Fruit fly (Drosophila melanogaster) whole organism, embryonic: ENCODE data around the gene drn.
A peak's percentile ranks its signal among the peaks of the same experiment; 100 is the strongest.

Experiments
- Aef1 ChIP-seq: fragments of 200-800 bp; sonication (Bioruptor generic); IDR thresholded peaks from 3 replicates; pipeline ENCODE4 v1.3.6; 2022; ENCODE audit warnings: missing biosample characterization, missing genetic modification characterization
- Bdp1 ChIP-seq: fragments of 200-800 bp; sonication (Bioruptor generic); optimal IDR thresholded peaks from 3 replicates; lab custom pipeline; 2016; ENCODE audit warnings: missing biosample characterization, missing genetic modification characterization
- CG10366 ChIP-seq: fragments of 200-800 bp; sonication (Bioruptor generic); IDR thresholded peaks from 2 replicates; pipeline ENCODE4 v1.3.6; 2022; ENCODE audit warnings: missing biosample characterization, missing genetic modification characterization
- CG10654 ChIP-seq: fragments of 200-800 bp; sonication (Bioruptor generic); optimal IDR thresholded peaks from 2 replicates; lab custom pipeline; 2016; ENCODE audit warnings: missing biosample characterization, missing genetic modification characterization
- CG10979 ChIP-seq: fragments of 200-800 bp; sonication (Bioruptor generic); optimal IDR thresholded peaks from 2 replicates; lab custom pipeline; 2018; ENCODE audit warnings: missing biosample characterization, mild to moderate bottlenecking, missing genetic modification characterization, moderate library complexity
- CG12219 ChIP-seq: fragments of 200-800 bp; sonication (Bioruptor generic); optimal IDR thresholded peaks from 3 replicates; lab custom pipeline; 2018; ENCODE audit warnings: missing biosample characterization, mild to moderate bottlenecking, missing genetic modification characterization
- CG12769 ChIP-seq: fragments of 200-800 bp; sonication (Bioruptor generic); optimal IDR thresholded peaks from 2 replicates; lab custom pipeline; 2019; ENCODE audit warnings: missing biosample characterization, mild to moderate bottlenecking, missing genetic modification characterization, moderate library complexity
- CG13424 ChIP-seq: fragments of 200-800 bp; sonication (Bioruptor generic); optimal IDR thresholded peaks from 2 replicates; lab custom pipeline; 2019; ENCODE audit warnings: missing biosample characterization, mild to moderate bottlenecking, missing genetic modification characterization, moderate library complexity
- CG13775 ChIP-seq: fragments of 200-800 bp; sonication (Bioruptor generic); optimal IDR thresholded peaks from 3 replicates; lab custom pipeline; 2017; ENCODE audit warnings: missing biosample characterization, mild to moderate bottlenecking, missing genetic modification characterization
- CG14014 ChIP-seq: fragments of 200-800 bp; sonication (Bioruptor generic); IDR thresholded peaks from 2 replicates; pipeline ENCODE4 v1.3.6; 2022; ENCODE audit warnings: missing biosample characterization, missing genetic modification characterization
- CG2120 ChIP-seq: fragments of 200-800 bp; sonication (Bioruptor generic); optimal IDR thresholded peaks from 3 replicates; lab custom pipeline; 2016; ENCODE audit warnings: missing biosample characterization, missing genetic modification characterization
- CG2712 ChIP-seq: fragments of 200-800 bp; optimal IDR thresholded peaks from 3 replicates; lab custom pipeline; 2019; ENCODE audit warnings: missing biosample characterization, mild to moderate bottlenecking, missing genetic modification characterization, moderate library complexity
- CG31388 ChIP-seq: fragments of 200-800 bp; sonication (Bioruptor generic); optimal IDR thresholded peaks from 2 replicates; lab custom pipeline; 2016; ENCODE audit warnings: missing biosample characterization, missing genetic modification characterization
- CG32767 ChIP-seq: fragments of 200-800 bp; sonication (Bioruptor generic); IDR thresholded peaks from 2 replicates; pipeline ENCODE4 v1.3.6; 2022; ENCODE audit warnings: missing biosample characterization, missing genetic modification characterization
- CG33213 ChIP-seq: fragments of 200-800 bp; sonication (Bioruptor generic); optimal IDR thresholded peaks from 3 replicates; lab custom pipeline; 2016; ENCODE audit warnings: missing biosample characterization, missing genetic modification characterization
- CG3407 ChIP-seq: fragments of 200-800 bp; sonication (Bioruptor generic); optimal IDR thresholded peaks from 2 replicates; lab custom pipeline; 2018; ENCODE audit warnings: missing biosample characterization, mild to moderate bottlenecking, missing genetic modification characterization
- CG6654 ChIP-seq: fragments of 200-800 bp; sonication (Bioruptor generic); optimal IDR thresholded peaks from 2 replicates; lab custom pipeline; 2017; ENCODE audit warnings: missing biosample characterization, mild to moderate bottlenecking, missing genetic modification characterization
- CG7839 ChIP-seq: fragments of 200-800 bp; sonication (Bioruptor generic); optimal IDR thresholded peaks from 3 replicates; lab custom pipeline; 2018; ENCODE audit warnings: missing biosample characterization, mild to moderate bottlenecking, missing genetic modification characterization, moderate library complexity
- CG8290 ChIP-seq, 3 experiments: fragments of 200-800 bp; sonication (Bioruptor generic); optimal IDR thresholded peaks; 2 replicates each; lab custom pipeline; 2016 to 2019; ENCODE audit warnings: missing biosample characterization in 3 of 3, missing genetic modification characterization in 3 of 3, mild to moderate bottlenecking in 2 of 3, moderate library complexity in 1 of 3
- CG8478 ChIP-seq: fragments of >200 bp; optimal IDR thresholded peaks from 2 replicates; lab custom pipeline; 2018
- CG9727 ChIP-seq: fragments of 200-800 bp; sonication (Bioruptor generic); optimal IDR thresholded peaks from 3 replicates; lab custom pipeline; 2017; ENCODE audit warnings: missing biosample characterization, mild to moderate bottlenecking, missing genetic modification characterization
- D19B ChIP-seq: fragments of 200-800 bp; sonication (Bioruptor generic); optimal IDR thresholded peaks from 2 replicates; lab custom pipeline; 2017; ENCODE audit warnings: missing biosample characterization, mild to moderate bottlenecking, missing genetic modification characterization
- Dad ChIP-seq: fragments of 200-800 bp; sonication (Bioruptor generic); optimal IDR thresholded peaks from 3 replicates; lab custom pipeline; 2016; ENCODE audit warnings: missing biosample characterization, missing genetic modification characterization
- Deaf1 ChIP-seq: fragments of 200-800 bp; optimal IDR thresholded peaks from 3 replicates; lab custom pipeline; 2019; ENCODE audit warnings: missing biosample characterization, mild to moderate bottlenecking, missing genetic modification characterization, moderate library complexity
- Dip3 ChIP-seq: fragments of 200-800 bp; sonication (Bioruptor generic); optimal IDR thresholded peaks from 3 replicates; lab custom pipeline; 2016; ENCODE audit warnings: missing biosample characterization, missing genetic modification characterization
- Doc2 ChIP-seq: fragments of 200-800 bp; sonication (Bioruptor generic); IDR thresholded peaks from 2 replicates; pipeline ENCODE4 v1.3.6; 2022; ENCODE audit warnings: missing biosample characterization, missing genetic modification characterization
- Fer3 ChIP-seq: fragments of 200-800 bp; sonication (Bioruptor generic); optimal IDR thresholded peaks from 2 replicates; lab custom pipeline; 2018; ENCODE audit warnings: missing biosample characterization, mild to moderate bottlenecking, missing genetic modification characterization, moderate library complexity
- HLH3B ChIP-seq: fragments of 200-800 bp; sonication (Bioruptor generic); IDR thresholded peaks from 2 replicates; pipeline ENCODE4 v1.3.6; 2022; ENCODE audit warnings: missing biosample characterization, missing genetic modification characterization
- Scr ChIP-seq: fragments of 200-800 bp; sonication (Bioruptor generic); IDR thresholded peaks from 2 replicates; pipeline ENCODE4 v1.3.6; 2022; ENCODE audit warnings: missing biosample characterization, missing genetic modification characterization; ENCODE audit not compliant: partially characterized antibody
- Sry-δ ChIP-seq: fragments of 200-800 bp; sonication (Bioruptor generic); optimal IDR thresholded peaks from 2 replicates; lab custom pipeline; 2016; ENCODE audit warnings: missing biosample characterization, missing genetic modification characterization
- ara ChIP-seq: fragments of 200-800 bp; sonication (Bioruptor generic); IDR thresholded peaks from 2 replicates; pipeline ENCODE4 v1.3.6; 2022; ENCODE audit warnings: missing biosample characterization, missing genetic modification characterization
- bbx ChIP-seq: fragments of 200-800 bp; sonication (Bioruptor generic); IDR thresholded peaks from 2 replicates; pipeline ENCODE4 v1.3.6; 2022; ENCODE audit warnings: missing biosample characterization, missing genetic modification characterization; ENCODE audit not compliant: partially characterized antibody
- br ChIP-seq: fragments of >200 bp; optimal IDR thresholded peaks from 2 replicates; lab custom pipeline; 2017
- cad ChIP-seq: fragments of >200 bp; optimal IDR thresholded peaks from 2 replicates; lab custom pipeline; 2017; ENCODE audit warnings: missing biosample characterization, missing genetic modification characterization
- cwo ChIP-seq: fragments of 200-800 bp; sonication (Bioruptor generic); optimal IDR thresholded peaks from 3 replicates; lab custom pipeline; 2017; ENCODE audit warnings: missing biosample characterization, missing genetic modification characterization, mild to moderate bottlenecking, moderate library complexity, missing genetic modification reagents
- fu2 ChIP-seq: fragments of 200-800 bp; sonication (Bioruptor generic); optimal IDR thresholded peaks from 2 replicates; lab custom pipeline; 2016; ENCODE audit warnings: missing biosample characterization, missing genetic modification characterization
- gsb-n ChIP-seq: fragments of 200-800 bp; sonication (Bioruptor generic); optimal IDR thresholded peaks from 3 replicates; lab custom pipeline; 2018; ENCODE audit warnings: missing biosample characterization, mild to moderate bottlenecking, missing genetic modification characterization
- gt ChIP-seq: fragments of 200-800 bp; sonication (Bioruptor generic); IDR thresholded peaks from 2 replicates; pipeline ENCODE4 v1.3.6; 2022; ENCODE audit warnings: missing biosample characterization, missing genetic modification characterization
- ham ChIP-seq: fragments of 200-800 bp; sonication (Bioruptor generic); IDR thresholded peaks from 2 replicates; pipeline ENCODE4 v1.3.6; 2022; ENCODE audit warnings: missing biosample characterization, missing genetic modification characterization
- onecut ChIP-seq: fragments of 200-800 bp; sonication (Bioruptor generic); IDR thresholded peaks from 2 replicates; pipeline ENCODE4 v1.3.6; 2022; ENCODE audit warnings: missing biosample characterization, missing genetic modification characterization
- pan ChIP-seq, 4 experiments: fragments of >200 bp in 3 of 4; fragments of 200-800 bp in 1 of 4; sonication (Bioruptor generic) in 1 of 4; optimal IDR thresholded peaks in 3 of 4; IDR thresholded peaks in 1 of 4; 2 replicates each; pipeline versions ENCODE4 v1.3.6 to Lab custom; 2017 to 2022; ENCODE audit warnings: missing biosample characterization in 2 of 4, missing genetic modification characterization in 2 of 4, mixed read lengths in 1 of 4
- pita ChIP-seq: fragments of 200-800 bp; sonication (Bioruptor generic); optimal IDR thresholded peaks from 2 replicates; lab custom pipeline; 2017; ENCODE audit warnings: missing biosample characterization, mild to moderate bottlenecking, missing genetic modification characterization
- prd ChIP-seq, 3 experiments: fragments of >200 bp in 2 of 3; fragments of 200-800 bp in 1 of 3; sonication (Bioruptor generic) in 1 of 3; optimal IDR thresholded peaks in 2 of 3; IDR thresholded peaks in 1 of 3; 2 replicates in 2 of 3; 3 replicates in 1 of 3; pipeline versions ENCODE4 v1.3.6 to Lab custom; 2017 to 2022; ENCODE audit warnings: missing biosample characterization in 1 of 3, missing genetic modification characterization in 1 of 3
- rib ChIP-seq: fragments of 200-800 bp; sonication (Bioruptor generic); IDR thresholded peaks from 2 replicates; pipeline ENCODE4 v1.3.6; 2022; ENCODE audit warnings: missing biosample characterization, missing genetic modification characterization
- shn ChIP-seq: fragments of 200-800 bp; sonication (Bioruptor generic); optimal IDR thresholded peaks from 3 replicates; lab custom pipeline; 2016; ENCODE audit warnings: missing biosample characterization, missing genetic modification characterization
- sim ChIP-seq: fragments of 200-800 bp; sonication (Bioruptor generic); IDR thresholded peaks from 2 replicates; pipeline ENCODE4 v1.3.6; 2022; ENCODE audit warnings: missing biosample characterization, missing genetic modification characterization
- stc ChIP-seq: fragments of 200-800 bp; sonication (Bioruptor generic); IDR thresholded peaks from 2 replicates; pipeline ENCODE4 v1.3.6; 2022; ENCODE audit warnings: missing biosample characterization, missing genetic modification characterization
- ttk ChIP-seq: fragments of 200-800 bp; sonication (Bioruptor generic); IDR thresholded peaks from 2 replicates; pipeline ENCODE4 v2.1.2; 2022; ENCODE audit warnings: missing biosample characterization, missing genetic modification characterization
- tx ChIP-seq: fragments of 200-800 bp; sonication (Bioruptor generic); optimal IDR thresholded peaks from 2 replicates; lab custom pipeline; 2016; ENCODE audit warnings: missing biosample characterization, missing genetic modification characterization

drn gene

DNA sequence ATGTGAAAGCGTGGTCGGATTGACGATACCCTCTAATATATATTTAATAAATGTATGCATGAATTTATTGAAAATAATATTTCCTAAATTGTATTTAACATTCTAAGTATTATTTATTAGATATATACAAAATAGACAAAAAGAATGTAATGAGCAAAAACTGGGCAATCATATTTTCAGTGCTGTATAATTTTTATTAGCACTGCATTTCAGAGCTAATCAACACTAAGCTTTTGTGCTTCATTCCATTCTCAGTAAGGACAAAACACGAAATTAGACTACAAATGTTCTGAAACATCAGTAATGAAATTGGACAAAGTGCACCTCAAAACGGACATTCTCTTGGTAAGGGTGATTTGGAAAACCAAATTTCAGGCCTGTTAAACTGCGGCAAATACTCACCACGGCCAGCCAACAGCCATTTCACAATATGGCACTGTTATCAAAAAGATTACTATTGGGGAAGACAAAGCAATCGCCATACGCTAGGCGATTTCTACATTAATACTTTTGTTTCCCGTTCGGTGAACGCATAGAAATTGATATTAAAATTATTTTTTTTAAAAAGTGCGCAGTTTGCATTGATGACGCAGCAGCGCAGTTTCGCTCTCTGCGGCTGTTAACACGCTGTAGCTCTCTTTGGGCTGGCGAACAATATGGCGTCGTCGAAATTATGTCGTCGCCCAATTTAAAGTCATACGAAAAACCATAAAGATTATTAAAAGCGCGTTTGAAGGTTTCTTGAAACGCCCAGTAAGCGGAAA, 591 bp downstream of the drn start (continued):
- no peak; the same call in 1 of the 2 replicates for TF ChIP-seq Doc2 (GFP tag; lab: Robert Waterston, UW)
- peak; percentile 78 for TF ChIP-seq CG12769 (tag; lab: Kevin White, UChicago)
- no peak for TF ChIP-seq CG8478
- peak; percentile 83 for TF ChIP-seq CG10654 (GFP tag; lab: Kevin White, UChicago)
- peak; percentile 64 for TF ChIP-seq onecut (GFP tag; lab: Robert Waterston, UW)
- peak; percentile 91 for TF ChIP-seq CG10979
- peak; percentile 63 for TF ChIP-seq Dad (GFP tag; lab: Kevin White, UChicago)
- TF ChIP-seq gsb-n, result peak; percentile 83
- peak; percentile 74 for TF ChIP-seq CG12219 (GFP tag; lab: Kevin White, UChicago)
- no peak for TF ChIP-seq prd (optimal IDR thresholded peaks at IDR 0.05; lab: Kevin White, UChicago)
- TF ChIP-seq prd (GFP tag; IDR thresholded peaks at IDR 0.05; lab: Robert Waterston, UW), result peak; percentile 85
- TF ChIP-seq ham (GFP tag; lab: Robert Waterston, UW), result peak; percentile 45; the same call in 1 of the 2 replicates
- peak; percentile 56 for TF ChIP-seq fu2 (GFP tag; lab: Kevin White, UChicago)
- TF ChIP-seq shn (GFP tag; lab: Kevin White, UChicago), result peak; percentile 81
- TF ChIP-seq Aef1 (GFP tag; lab: Robert Waterston, UW), result peak; percentile 80
- TF ChIP-seq CG14014 (GFP tag; lab: Robert Waterston, UW), result peak; percentile 84
- TF ChIP-seq Bdp1 (GFP tag; lab: Kevin White, UChicago), result peak; percentile 53
- TF ChIP-seq tx, result peak; percentile 59
- no peak for TF ChIP-seq bbx (GFP tag; lab: Robert Waterston, UW)
- peak; percentile 94 for TF ChIP-seq CG13775
- TF ChIP-seq CG32767 (GFP tag; lab: Robert Waterston, UW), result peak; percentile 80
- peak; percentile 40; the same call in 1 of the 2 replicates for TF ChIP-seq ara (GFP tag; lab: Robert Waterston, UW)
- TF ChIP-seq gt, result no peak
- TF ChIP-seq CG31388 (GFP tag; lab: Kevin White, UChicago), result peak; percentile 37
- TF ChIP-seq CG2120, result peak; percentile 87
- TF ChIP-seq pita (GFP tag; lab: Kevin White, UChicago), result no peak
- TF ChIP-seq CG8290 (GFP tag; optimal IDR thresholded peaks at IDR 0.05; lab: Kevin White, UChicago), result peak; percentile 87
- TF ChIP-seq CG8290 (tag; optimal IDR thresholded peaks at IDR 0.05; lab: Kevin White, UChicago), result peak; percentile 64 to 92
- TF ChIP-seq rib (GFP tag; lab: Robert Waterston, UW), result peak; percentile 66; the same call in 1 of the 2 replicates
- no peak for TF ChIP-seq cad
- peak; percentile 62 for TF ChIP-seq ttk (GFP tag; lab: Robert Waterston, UW)
- TF ChIP-seq D19B (GFP tag; lab: Kevin White, UChicago), result peak; percentile 96
- peak; percentile 68 for TF ChIP-seq CG10366 (GFP tag; lab: Robert Waterston, UW)
- peak; percentile 31 for TF ChIP-seq CG33213 (GFP tag; lab: Kevin White, UChicago)
- peak; percentile 93 for TF ChIP-seq CG2712 (tag; lab: Kevin White, UChicago)
- TF ChIP-seq CG7839 (tag; lab: Kevin White, UChicago), result peak; percentile 93
- TF ChIP-seq CG13424 (tag; lab: Kevin White, UChicago), result peak; percentile 93
- no peak for TF ChIP-seq br (lab: Kevin White, UChicago)
- TF ChIP-seq CG9727 (GFP tag; lab: Kevin White, UChicago), result peak; percentile 96
- TF ChIP-seq CG6654 (GFP tag; lab: Kevin White, UChicago), result peak; percentile 72
- TF ChIP-seq Deaf1 (tag; lab: Kevin White, UChicago), result peak; percentile 74
- TF ChIP-seq cwo (GFP tag; lab: Kevin White, UChicago), result peak; percentile 87
- TF ChIP-seq Sry-δ (GFP tag; lab: Kevin White, UChicago), result peak; percentile 10
- TF ChIP-seq stc (GFP tag; lab: Robert Waterston, UW), result peak; percentile 86
- TF ChIP-seq HLH3B (GFP tag; lab: Robert Waterston, UW), result peak; percentile 76
- TF ChIP-seq Scr (GFP tag; lab: Robert Waterston, UW), result no peak
- TF ChIP-seq Fer3 (tag; lab: Kevin White, UChicago), result peak; percentile 79
- peak in 1 of 2 experiments; percentile 24 for TF ChIP-seq pan (optimal IDR thresholded peaks at IDR 0.05; lab: Kevin White, UChicago)
- TF ChIP-seq pan (GFP tag; optimal IDR thresholded peaks at IDR 0.05 in 1 of 2, IDR thresholded peaks at IDR 0.05 in 1 of 2), result peak in 1 of 2 experiments; percentile 87
- peak; percentile 59 for TF ChIP-seq Dip3 (GFP tag; lab: Kevin White, UChicago)
- TF ChIP-seq CG3407 (GFP tag; lab: Kevin White, UChicago), result peak; percentile 75
- no peak for TF ChIP-seq sim (GFP tag; lab: Robert Waterston, UW)
